Fruit fly (Drosophila melanogaster) whole organism, prepupa: Measurements from ENCODE around the gene morgue.
A peak's percentile ranks its signal among the peaks of the same experiment; 100 is the strongest.

Source experiments
- CG11294 ChIP-seq: fragments of 200-800 bp; sonication (Bioruptor generic); IDR thresholded peaks from 2 replicates; pipeline ENCODE4 v1.3.6; 2022; ENCODE audit warnings: missing biosample characterization, missing genetic modification characterization
- CG11762 ChIP-seq: fragments of 200-800 bp; sonication (Bioruptor generic); optimal IDR thresholded peaks from 3 replicates; lab custom pipeline; 2016; ENCODE audit warnings: missing biosample characterization, missing genetic modification characterization; ENCODE audit not compliant: insufficient read depth
- CG11902 ChIP-seq: fragments of 200-800 bp; sonication (Bioruptor generic); optimal IDR thresholded peaks from 3 replicates; lab custom pipeline; 2016; ENCODE audit warnings: missing biosample characterization, missing genetic modification characterization
- CG15336 ChIP-seq: fragments of 200-800 bp; sonication (Bioruptor generic); IDR thresholded peaks from 2 replicates; pipeline ENCODE4 v1.3.6; 2022; ENCODE audit warnings: missing biosample characterization, missing genetic modification characterization
- CG1621 ChIP-seq: fragments of 200-800 bp; sonication (Bioruptor generic); optimal IDR thresholded peaks from 3 replicates; lab custom pipeline; 2018; ENCODE audit warnings: missing biosample characterization, mild to moderate bottlenecking, missing genetic modification characterization
- CG16779 ChIP-seq: fragments of 200-800 bp; sonication (Bioruptor generic); optimal IDR thresholded peaks from 3 replicates; lab custom pipeline; 2017; ENCODE audit warnings: missing biosample characterization, mild to moderate bottlenecking, missing genetic modification characterization
- CG3032 ChIP-seq: fragments of 200-800 bp; optimal IDR thresholded peaks from 2 replicates; lab custom pipeline; 2019; ENCODE audit warnings: missing biosample characterization, mild to moderate bottlenecking, missing genetic modification characterization, moderate library complexity
- CG31627 ChIP-seq: fragments of 200-800 bp; sonication (Bioruptor generic); optimal IDR thresholded peaks from 3 replicates; lab custom pipeline; 2016; ENCODE audit warnings: missing biosample characterization, missing genetic modification characterization
- CG3919 ChIP-seq: fragments of 200-800 bp; sonication (Bioruptor generic); optimal IDR thresholded peaks from 3 replicates; lab custom pipeline; 2016; ENCODE audit warnings: missing biosample characterization, missing genetic modification characterization
- CG4318 ChIP-seq: fragments of 200-800 bp; sonication (Bioruptor generic); optimal IDR thresholded peaks from 3 replicates; lab custom pipeline; 2017; ENCODE audit warnings: missing biosample characterization, mild to moderate bottlenecking, missing genetic modification characterization
- CG6163 ChIP-seq: fragments of 200-800 bp; sonication (Bioruptor generic); IDR thresholded peaks from 3 replicates; pipeline ENCODE4 v1.3.6; 2022; ENCODE audit warnings: missing biosample characterization, missing genetic modification characterization
- CG6276 ChIP-seq: fragments of 200-800 bp; sonication (Bioruptor generic); optimal IDR thresholded peaks from 2 replicates; lab custom pipeline; 2017; ENCODE audit warnings: missing biosample characterization, mild to moderate bottlenecking, missing genetic modification characterization
- CG6854 ChIP-seq: fragments of 200-800 bp; sonication (Bioruptor generic); optimal IDR thresholded peaks from 2 replicates; lab custom pipeline; 2017; ENCODE audit warnings: missing biosample characterization, mild to moderate bottlenecking, missing genetic modification characterization
- CG8319 ChIP-seq: fragments of 200-800 bp; sonication (Bioruptor generic); optimal IDR thresholded peaks from 3 replicates; lab custom pipeline; 2016; ENCODE audit warnings: missing biosample characterization, missing genetic modification characterization
- CG9139 ChIP-seq: fragments of 200-800 bp; sonication (Bioruptor generic); optimal IDR thresholded peaks from 3 replicates; lab custom pipeline; 2017; ENCODE audit warnings: missing biosample characterization, mild to moderate bottlenecking, missing genetic modification characterization
- Eip78C ChIP-seq: fragments of 200-800 bp; sonication (Bioruptor generic); peaks from one replicate; lab custom pipeline; 2016; ENCODE audit warnings: missing biosample characterization, missing genetic modification characterization
- Ets21C ChIP-seq: fragments of 200-800 bp; sonication (Bioruptor generic); optimal IDR thresholded peaks from 3 replicates; lab custom pipeline; 2016; ENCODE audit warnings: missing biosample characterization, missing genetic modification characterization
- Lpt ChIP-seq: fragments of 200-800 bp; sonication (Bioruptor generic); optimal IDR thresholded peaks from 3 replicates; lab custom pipeline; 2016; ENCODE audit warnings: missing biosample characterization, missing genetic modification characterization
- OdsH ChIP-seq: fragments of 200-800 bp; sonication (Bioruptor generic); optimal IDR thresholded peaks from 3 replicates; lab custom pipeline; 2016; ENCODE audit warnings: missing biosample characterization, missing genetic modification characterization
- Smox ChIP-seq: fragments of 200-800 bp; sonication (Bioruptor generic); optimal IDR thresholded peaks from 3 replicates; lab custom pipeline; 2016; ENCODE audit warnings: missing biosample characterization, missing genetic modification characterization
- Sox102F ChIP-seq: fragments of 200-800 bp; sonication (Bioruptor generic); optimal IDR thresholded peaks from 2 replicates; lab custom pipeline; 2016; ENCODE audit warnings: missing biosample characterization, mild to moderate bottlenecking, missing genetic modification characterization
- Sox14 ChIP-seq: fragments of 200-800 bp; sonication (Bioruptor generic); optimal IDR thresholded peaks from 3 replicates; lab custom pipeline; 2016; ENCODE audit warnings: missing biosample characterization, missing genetic modification characterization
- Sox15 ChIP-seq: fragments of 200-800 bp; sonication (Bioruptor generic); optimal IDR thresholded peaks from 3 replicates; lab custom pipeline; 2016; ENCODE audit warnings: missing biosample characterization, missing genetic modification characterization
- achi ChIP-seq: fragments of 200-800 bp; sonication (Bioruptor generic); optimal IDR thresholded peaks from 3 replicates; lab custom pipeline; 2016; ENCODE audit warnings: missing biosample characterization, missing genetic modification characterization
- cyc ChIP-seq: fragments of 200-800 bp; sonication (Bioruptor generic); optimal IDR thresholded peaks from 3 replicates; lab custom pipeline; 2016; ENCODE audit warnings: missing biosample characterization, missing genetic modification characterization
- dsx ChIP-seq: fragments of 200-800 bp; optimal IDR thresholded peaks from 3 replicates; lab custom pipeline; 2019; ENCODE audit warnings: missing biosample characterization, mild to moderate bottlenecking, missing genetic modification characterization, moderate library complexity; ENCODE audit not compliant: poor library complexity, severe bottlenecking
- eg ChIP-seq: fragments of 200-800 bp; sonication (Bioruptor generic); IDR thresholded peaks from 3 replicates; pipeline ENCODE4 v1.3.6; 2022; ENCODE audit warnings: missing biosample characterization, missing genetic modification characterization
- esn ChIP-seq: fragments of 200-800 bp; sonication (Bioruptor generic); optimal IDR thresholded peaks from 2 replicates; lab custom pipeline; 2016; ENCODE audit warnings: missing biosample characterization, mild to moderate bottlenecking, missing genetic modification characterization, moderate library complexity
- fkh ChIP-seq: fragments of 200-800 bp; sonication (Bioruptor generic); optimal IDR thresholded peaks from 3 replicates; lab custom pipeline; 2017; ENCODE audit warnings: missing biosample characterization, mild to moderate bottlenecking, missing genetic modification characterization, moderate library complexity
- lz ChIP-seq: fragments of 200-800 bp; sonication (Bioruptor generic); optimal IDR thresholded peaks from 3 replicates; lab custom pipeline; 2016; ENCODE audit warnings: missing biosample characterization, missing genetic modification characterization
- pdm3 ChIP-seq: fragments of 200-800 bp; sonication (Bioruptor generic); optimal IDR thresholded peaks from 3 replicates; lab custom pipeline; 2016; ENCODE audit warnings: missing biosample characterization, missing genetic modification characterization
- salr ChIP-seq, 2 experiments: fragments of 200-800 bp; sonication (Bioruptor generic); optimal IDR thresholded peaks; 3 replicates each; lab custom pipeline; 2016 to 2018; ENCODE audit warnings: missing biosample characterization in 2 of 2, missing genetic modification characterization in 2 of 2, mild to moderate bottlenecking in 1 of 2
- spab ChIP-seq: fragments of 200-800 bp; sonication (Bioruptor generic); optimal IDR thresholded peaks from 2 replicates; lab custom pipeline; 2017; ENCODE audit warnings: missing biosample characterization, mild to moderate bottlenecking, missing genetic modification characterization, missing genetic modification reagents
- ss ChIP-seq, 2 experiments: fragments of 200-800 bp; sonication (Bioruptor generic); optimal IDR thresholded peaks; 2 replicates in 1 of 2; 3 replicates in 1 of 2; lab custom pipeline; 2017 to 2018; ENCODE audit warnings: mild to moderate bottlenecking in 2 of 2, missing biosample characterization in 2 of 2, missing genetic modification characterization in 2 of 2, moderate library complexity in 1 of 2
- svp ChIP-seq: fragments of 200-800 bp; sonication (Bioruptor generic); peaks from one replicate; lab custom pipeline; 2016; ENCODE audit warnings: missing biosample characterization, missing genetic modification characterization
- topi ChIP-seq: fragments of 200-800 bp; sonication (Bioruptor generic); optimal IDR thresholded peaks from 3 replicates; lab custom pipeline; 2016; ENCODE audit warnings: missing biosample characterization, missing genetic modification characterization
- vri ChIP-seq: fragments of 200-800 bp; sonication (Bioruptor generic); optimal IDR thresholded peaks from 3 replicates; lab custom pipeline; 2016; ENCODE audit warnings: missing biosample characterization, mild to moderate bottlenecking, missing genetic modification characterization

morgue gene

dm6 chr2L:4444457-4444856, at the start of gene morgue, which contains the start of gene Elp3:
Gene morgue (minus strand): TSS chr2L:4444680.
Gene Elp3 (plus strand): TSS chr2L:4444732.
- TF ChIP-seq CG8319 (GFP tag; lab: Kevin White, UChicago) (no peak), CG31627 (GFP tag; lab: Kevin White, UChicago) (no peak), CG6854 (peak; percentile 20), spab (no peak), Sox15 (no peak), CG11294 (GFP tag; lab: Robert Waterston, UW) (no peak), svp (GFP tag; lab: Kevin White, UChicago) (no peak), dsx (no peak), CG6163 (GFP tag; lab: Robert Waterston, UW) (no peak), pdm3 (no peak), fkh (GFP tag; lab: Kevin White, UChicago) (peak; percentile 77), CG15336 (GFP tag; lab: Robert Waterston, UW) (no peak), eg (GFP tag; lab: Robert Waterston, UW) (no peak), CG1621 (tag; lab: Kevin White, UChicago) (no peak), CG16779 (no peak), Eip78C (GFP tag; lab: Kevin White, UChicago) (no peak), vri (GFP tag; lab: Kevin White, UChicago) (no peak)
- TF ChIP-seq, all 60 proteins: peak for 2

DNA sequence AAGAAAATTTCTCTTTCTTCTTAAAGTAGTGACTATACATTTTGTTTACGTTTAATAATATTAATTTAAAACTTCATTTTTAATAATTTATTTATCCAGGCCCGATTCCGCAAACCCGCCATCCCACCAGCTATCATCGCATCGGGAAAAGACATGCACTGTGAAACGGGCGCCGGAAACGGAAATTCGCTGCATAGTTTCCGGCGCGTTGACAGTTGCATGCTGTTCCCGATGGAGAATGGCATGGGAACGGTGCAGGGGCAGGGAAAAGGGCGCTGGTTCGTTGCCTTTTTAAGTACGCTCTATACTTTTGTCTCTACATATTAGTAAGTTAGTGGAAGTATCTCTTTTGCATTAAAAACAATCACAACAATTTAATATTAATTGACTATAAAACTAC, 33.5 kb upstream of the morgue start:
- TF ChIP-seq Eip78C (GFP tag; lab: Kevin White, UChicago) (peak; percentile 57), Ets21C (GFP tag; lab: Kevin White, UChicago) (no peak), CG9139 (GFP tag; lab: Kevin White, UChicago) (no peak), eg (GFP tag; lab: Robert Waterston, UW) (peak; percentile 22; the same call in 1 of the 3 replicates), lz (GFP tag; lab: Kevin White, UChicago) (no peak), achi (GFP tag; lab: Kevin White, UChicago) (peak; percentile 37), CG3919 (peak; percentile 26)
- TF ChIP-seq, all 60 proteins: peak for 4

- TF ChIP-seq CG4318 (no peak), salr (GFP tag; optimal IDR thresholded peaks at IDR 0.05; lab: Kevin White, UChicago) (no peak), Sox15 (no peak), eg (GFP tag; lab: Robert Waterston, UW) (peak; percentile 50; the same call in 1 of the 3 replicates), CG16779 (peak; percentile 25), Eip78C (GFP tag; lab: Kevin White, UChicago) (peak; percentile 55), CG6276 (no peak), CG1621 (tag; lab: Kevin White, UChicago) (peak; percentile 42), Lpt (no peak), CG6163 (GFP tag; lab: Robert Waterston, UW) (peak; percentile 55; the same call in 1 of the 3 replicates), Sox14 (no peak), esn (no peak)
Measured at dm6 chr2L:4476672-4477273, 32.3 kb upstream of the morgue start, which contains the start of gene ine. Gene ine (minus strand): TSS chr2L:4477022.

- peak; percentile 46 for TF ChIP-seq fkh (GFP tag; lab: Kevin White, UChicago)
- TF ChIP-seq CG9139 (GFP tag; lab: Kevin White, UChicago), result no peak
Measured at dm6 chr2L:4475422-4475821, 30.9 kb upstream of the morgue start.

DNA sequence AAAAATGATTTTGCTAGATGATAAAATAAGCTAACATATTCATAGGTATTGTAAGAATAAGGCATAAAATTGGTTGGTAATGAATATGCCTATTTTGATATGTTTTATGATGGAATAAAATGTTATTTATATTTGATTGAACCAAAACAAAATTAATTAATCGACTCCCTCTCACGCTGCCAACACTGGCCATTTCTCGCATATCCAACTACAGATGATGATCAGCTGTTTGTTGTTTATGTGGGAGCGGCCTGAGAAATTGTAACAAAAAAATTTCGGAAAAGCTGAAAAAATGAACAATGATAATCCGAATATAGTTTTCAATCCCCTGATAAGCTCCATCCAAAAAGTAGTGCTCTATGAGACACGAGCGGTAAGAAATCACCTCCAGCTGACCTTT, 20.5 kb upstream of the morgue start, which contains the start of gene FIG4:
TSS of gene FIG4 (plus strand) at position 229 of the 400 bp plus-strand sequence.
- peak; percentile 16 for TF ChIP-seq esn
- no peak for TF ChIP-seq CG11762 (GFP tag; lab: Kevin White, UChicago)
- TF ChIP-seq cyc (GFP tag; lab: Kevin White, UChicago), result no peak
- TF ChIP-seq Sox15, result no peak
- TF ChIP-seq CG16779, result no peak
- no peak for TF ChIP-seq CG6163 (GFP tag; lab: Robert Waterston, UW)
- no peak for TF ChIP-seq topi
- TF ChIP-seq OdsH, result no peak
- no peak for TF ChIP-seq CG11902 (GFP tag; lab: Kevin White, UChicago)
- TF ChIP-seq ss (GFP tag; optimal IDR thresholded peaks at IDR 0.05; lab: Kevin White, UChicago), result no peak
- no peak for TF ChIP-seq Smox (GFP tag; lab: Kevin White, UChicago)
- TF ChIP-seq Sox102F (GFP tag; lab: Kevin White, UChicago), result peak; percentile 36
- no peak for TF ChIP-seq CG3032 (tag; lab: Kevin White, UChicago)
- TF ChIP-seq lz (GFP tag; lab: Kevin White, UChicago), result no peak
- TF ChIP-seq, all 60 proteins: peak for 2
